Fruit fly (Drosophila melanogaster) whole organism, adult: ENCODE measurements around the gene CG13360.

ENCODE experiments used
- CG7045 ChIP-seq: fragments of 200-800 bp; sonication (Bioruptor generic); optimal IDR thresholded peaks from 2 replicates; lab custom pipeline; 2017; ENCODE audit warnings: missing biosample characterization, mild to moderate bottlenecking, missing genetic modification characterization
- CG7101 ChIP-seq: fragments of 200-800 bp; sonication (Bioruptor generic); optimal IDR thresholded peaks from 2 replicates; lab custom pipeline; 2018; ENCODE audit warnings: missing biosample characterization, mild to moderate bottlenecking, missing genetic modification characterization, moderate library complexity
- cic ChIP-seq: fragments of 200-800 bp; sonication (Bioruptor generic); optimal IDR thresholded peaks from 2 replicates; lab custom pipeline; 2017; ENCODE audit warnings: missing biosample characterization, mild to moderate bottlenecking, missing genetic modification characterization, moderate library complexity
- kay ChIP-seq: fragments of 200-800 bp; sonication (Bioruptor generic); peaks from one replicate; lab custom pipeline; 2016; ENCODE audit warnings: missing biosample characterization, missing genetic modification characterization, borderline replicate concordance
- ovo ChIP-seq: fragments of 200-800 bp; sonication (Bioruptor generic); optimal IDR thresholded peaks from 2 replicates; lab custom pipeline; 2016; ENCODE audit warnings: missing biosample characterization, missing genetic modification characterization

DNA sequence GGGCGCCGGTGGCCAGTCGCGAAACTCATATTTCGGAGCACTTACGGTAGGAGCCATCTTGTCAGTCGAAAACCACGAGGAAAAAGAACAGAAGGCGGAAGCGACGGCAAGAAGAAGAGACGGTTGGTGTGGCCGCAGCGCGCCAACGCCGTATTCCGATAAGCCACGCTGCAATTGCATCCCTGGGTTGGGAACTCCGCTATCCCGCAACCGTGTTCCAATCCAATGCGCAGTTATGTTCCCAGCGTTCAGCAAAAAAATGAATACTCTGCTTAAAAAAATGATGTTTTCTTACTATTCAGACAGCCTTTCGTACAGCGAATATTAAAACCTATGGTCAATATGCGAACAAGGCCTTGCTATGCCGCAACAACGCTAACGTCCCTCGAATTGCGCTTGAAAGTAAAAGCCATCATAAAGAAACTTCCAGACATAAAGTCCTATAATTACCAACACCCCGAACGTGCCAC is 24.8 kb downstream of the CG13360 start, which contains the start of gene RpL22:
- TF ChIP-seq CG7101 (tag; lab: Kevin White, UChicago): peak; percentile 93
- TF ChIP-seq ovo: peak; percentile 96
- peak; percentile 76 for TF ChIP-seq cic
- no peak for TF ChIP-seq kay
- peak; percentile 48 for TF ChIP-seq CG7045
